Worm (Caenorhabditis elegans) whole organism, L3 larva: ENCODE results near the gene npp-26.

ENCODE experiments used
- R02D3.7 ChIP-seq: fragments of 150-350 bp; optimal IDR thresholded peaks from 2 replicates; lab custom pipeline; 2014; ENCODE audit warnings: missing biosample characterization, missing genetic modification characterization
- ZK546.5 ChIP-seq: sonication (generic microtip); optimal IDR thresholded peaks from 2 replicates; lab custom pipeline; 2017; ENCODE audit warnings: missing biosample characterization, missing genetic modification characterization
- aly-2 ChIP-seq: fragments of 150-350 bp; optimal IDR thresholded peaks from 2 replicates; lab custom pipeline; 2014; ENCODE audit warnings: missing biosample characterization, missing genetic modification characterization
- ceh-16 ChIP-seq: sonication (generic microtip); optimal IDR thresholded peaks from 2 replicates; lab custom pipeline; 2017; ENCODE audit warnings: missing biosample characterization, missing genetic modification characterization
- ceh-28 ChIP-seq: fragments of 150-350 bp; optimal IDR thresholded peaks from 2 replicates; lab custom pipeline; 2014; ENCODE audit warnings: missing biosample characterization, missing genetic modification reagents, missing genetic modification characterization
- daf-12 ChIP-seq: fragments of 150-350 bp; optimal IDR thresholded peaks from 2 replicates; lab custom pipeline; 2014; ENCODE audit warnings: missing biosample characterization, missing genetic modification reagents, missing genetic modification characterization
- egl-27 ChIP-seq: sonication (generic microtip); optimal IDR thresholded peaks from 4 replicates; lab custom pipeline; 2017; ENCODE audit warnings: missing biosample characterization, missing genetic modification reagents, missing genetic modification characterization
- egl-5 ChIP-seq: fragments of 150-350 bp; optimal IDR thresholded peaks from 2 replicates; lab custom pipeline; 2017; ENCODE audit warnings: missing biosample characterization, missing genetic modification reagents, missing genetic modification characterization, inconsistent platforms
- elt-1 ChIP-seq: fragments of 150-350 bp; optimal IDR thresholded peaks from 2 replicates; lab custom pipeline; 2014; ENCODE audit warnings: missing biosample characterization, missing genetic modification characterization
- elt-3 ChIP-seq, 3 experiments: fragments of 150-350 bp in 1 of 3; sonication (generic microtip) in 2 of 3; optimal IDR thresholded peaks; 2 replicates in 2 of 3; 4 replicates in 1 of 3; lab custom pipeline; 2014 to 2017; ENCODE audit warnings: missing biosample characterization in 3 of 3, missing genetic modification characterization in 3 of 3
- eor-1 ChIP-seq, 2 experiments: fragments of 150-350 bp; optimal IDR thresholded peaks; 2 replicates each; lab custom pipeline; 2014 to 2018; ENCODE audit warnings: missing biosample characterization in 2 of 2, missing genetic modification characterization in 2 of 2
- fkh-10 ChIP-seq: sonication (generic microtip); optimal IDR thresholded peaks from 2 replicates; lab custom pipeline; 2017; ENCODE audit warnings: missing biosample characterization, missing genetic modification reagents, missing genetic modification characterization
- hmg-11 ChIP-seq: sonication (generic microtip); optimal IDR thresholded peaks from 2 replicates; lab custom pipeline; 2016; ENCODE audit warnings: missing genetic modification characterization, missing compliant biosample characterization
- jun-1 ChIP-seq: fragments of 150-350 bp; optimal IDR thresholded peaks from 2 replicates; lab custom pipeline; 2014; ENCODE audit warnings: missing biosample characterization, missing genetic modification reagents, missing genetic modification characterization
- lin-15B ChIP-seq: fragments of 150-350 bp; optimal IDR thresholded peaks from 2 replicates; lab custom pipeline; 2014; ENCODE audit warnings: missing biosample characterization, missing genetic modification characterization
- lin-39 ChIP-seq: fragments of 150-350 bp; optimal IDR thresholded peaks from 2 replicates; lab custom pipeline; 2018; ENCODE audit warnings: missing biosample characterization, missing genetic modification reagents, missing genetic modification characterization
- lsy-12 ChIP-seq: sonication (generic microtip); optimal IDR thresholded peaks from 2 replicates; lab custom pipeline; 2016; ENCODE audit warnings: mild to moderate bottlenecking, missing genetic modification characterization, missing compliant biosample characterization
- mdl-1 ChIP-seq: fragments of 150-350 bp; optimal IDR thresholded peaks from 2 replicates; lab custom pipeline; 2014; ENCODE audit warnings: missing biosample characterization, missing genetic modification characterization
- mml-1 ChIP-seq: fragments of 150-350 bp; sonication (generic microtip); optimal IDR thresholded peaks from 3 replicates; lab custom pipeline; 2014; ENCODE audit warnings: missing biosample characterization, missing genetic modification characterization
- nfya-1 ChIP-seq: sonication (generic microtip); optimal IDR thresholded peaks from 2 replicates; lab custom pipeline; 2017; ENCODE audit warnings: missing genetic modification characterization, mild to moderate bottlenecking, missing compliant biosample characterization, antibody characterized with exemption, moderate library complexity; ENCODE audit not compliant: insufficient read depth
- nhr-23 ChIP-seq: fragments of 150-350 bp; optimal IDR thresholded peaks from 2 replicates; lab custom pipeline; 2014; ENCODE audit warnings: missing biosample characterization, missing genetic modification reagents, missing genetic modification characterization
- nhr-237 ChIP-seq: fragments of 150-350 bp; optimal IDR thresholded peaks from 2 replicates; lab custom pipeline; 2014; ENCODE audit warnings: missing biosample characterization, missing genetic modification characterization
- nhr-25 ChIP-seq: sonication (generic microtip); optimal IDR thresholded peaks from 2 replicates; lab custom pipeline; 2017; ENCODE audit warnings: missing biosample characterization, missing genetic modification characterization
- nhr-28 ChIP-seq: fragments of 150-350 bp; optimal IDR thresholded peaks from 2 replicates; lab custom pipeline; 2014; ENCODE audit warnings: missing biosample characterization, missing genetic modification characterization
- nhr-43 ChIP-seq: sonication (generic microtip); optimal IDR thresholded peaks from 2 replicates; lab custom pipeline; 2016; ENCODE audit warnings: mild to moderate bottlenecking, missing genetic modification characterization, missing compliant biosample characterization; ENCODE audit not compliant: poor library complexity, severe bottlenecking
- nhr-67 ChIP-seq: fragments of 150-350 bp; optimal IDR thresholded peaks from 2 replicates; lab custom pipeline; 2014; ENCODE audit warnings: missing biosample characterization, missing genetic modification characterization
- nhr-77 ChIP-seq: fragments of 150-350 bp; optimal IDR thresholded peaks from 2 replicates; lab custom pipeline; 2014; ENCODE audit warnings: missing biosample characterization, missing genetic modification characterization
- pha-4 ChIP-seq: fragments of 150-350 bp; optimal IDR thresholded peaks from 2 replicates; lab custom pipeline; 2014; ENCODE audit warnings: missing biosample characterization, missing genetic modification reagents, missing genetic modification characterization
- pqm-1 ChIP-seq: fragments of 150-350 bp; optimal IDR thresholded peaks from 2 replicates; lab custom pipeline; 2017; ENCODE audit warnings: missing biosample characterization, missing genetic modification characterization, inconsistent platforms
- skn-1 ChIP-seq: fragments of 150-350 bp; optimal IDR thresholded peaks from 2 replicates; lab custom pipeline; 2014; ENCODE audit warnings: missing biosample characterization, missing genetic modification characterization
- unc-39 ChIP-seq: sonication (generic microtip); optimal IDR thresholded peaks from 4 replicates; lab custom pipeline; 2017; ENCODE audit warnings: missing biosample characterization, missing genetic modification characterization
- unc-62 ChIP-seq: fragments of 150-350 bp; sonication (generic microtip); optimal IDR thresholded peaks from 4 replicates; lab custom pipeline; 2014; ENCODE audit warnings: missing biosample characterization, missing genetic modification reagents, missing genetic modification characterization
- zag-1 ChIP-seq: fragments of 150-350 bp; optimal IDR thresholded peaks from 2 replicates; lab custom pipeline; 2014; ENCODE audit warnings: missing biosample characterization, missing genetic modification characterization
- ztf-11 ChIP-seq: fragments of 150-350 bp; optimal IDR thresholded peaks from 2 replicates; lab custom pipeline; 2014; ENCODE audit warnings: missing biosample characterization, missing genetic modification characterization

npp-26 gene

DNA sequence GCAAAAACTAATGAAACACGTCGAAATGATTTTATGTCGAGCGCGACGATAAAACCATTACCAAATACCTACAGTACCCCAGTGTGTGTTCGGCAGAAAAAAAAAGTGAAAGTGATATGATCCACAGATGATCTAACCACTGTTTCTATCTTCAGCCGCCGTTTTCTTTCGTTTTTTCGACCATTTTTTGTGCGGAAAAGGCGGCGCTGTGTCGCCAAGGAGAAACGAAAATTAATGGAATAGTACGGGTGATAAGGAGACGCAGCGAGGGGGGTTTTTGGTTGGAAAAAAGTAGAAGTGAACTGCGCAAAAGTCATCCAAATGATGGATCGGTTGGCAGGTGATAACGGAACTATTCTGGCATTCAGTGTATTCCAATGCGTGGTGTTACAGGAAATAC, 30.6 kb downstream of the npp-26 start:
- no peak for TF ChIP-seq hmg-11 (tag; lab: Kevin White, UChicago)
- no peak for TF ChIP-seq nfya-1 (tag; lab: Kevin White, UChicago)
- no peak for TF ChIP-seq zag-1 (tag; lab: Kevin White, UChicago)
- TF ChIP-seq jun-1: no peak
- TF ChIP-seq skn-1 (tag; lab: Kevin White, UChicago): no peak
- no peak for TF ChIP-seq pqm-1
- no peak for TF ChIP-seq aly-2 (tag; lab: Kevin White, UChicago)
- no peak for TF ChIP-seq elt-1 (tag; lab: Kevin White, UChicago)
- TF ChIP-seq nhr-25: no peak
- TF ChIP-seq unc-62 (GFP tag; lab: Kevin White, UChicago): no peak
- TF ChIP-seq mdl-1 (tag; lab: Kevin White, UChicago): no peak
- TF ChIP-seq, all 47 proteins: peak for 0

- TF ChIP-seq nhr-23 (tag; lab: Kevin White, UChicago): peak; percentile 6
- TF ChIP-seq lin-15B (tag; lab: Kevin White, UChicago): peak; percentile 57
- TF ChIP-seq nhr-28 (tag; lab: Kevin White, UChicago): no peak
- TF ChIP-seq nfya-1 (tag; lab: Kevin White, UChicago): peak; percentile 31
- TF ChIP-seq hmg-11 (tag; lab: Kevin White, UChicago): peak; percentile 32
- peak; percentile 19 for TF ChIP-seq nhr-25
- TF ChIP-seq ceh-28 (tag; lab: Kevin White, UChicago): peak; percentile 80
- TF ChIP-seq nhr-67 (tag; lab: Kevin White, UChicago): no peak
- peak; percentile 11 for TF ChIP-seq nhr-77 (tag; lab: Kevin White, UChicago)
These were observed 34.6 kb downstream of the npp-26 start, which contains the start of gene eor-1 for ce11 chrIV:4799114-4799513. Gene eor-1, minus strand, starts transcription at chrIV:4799178.

DNA sequence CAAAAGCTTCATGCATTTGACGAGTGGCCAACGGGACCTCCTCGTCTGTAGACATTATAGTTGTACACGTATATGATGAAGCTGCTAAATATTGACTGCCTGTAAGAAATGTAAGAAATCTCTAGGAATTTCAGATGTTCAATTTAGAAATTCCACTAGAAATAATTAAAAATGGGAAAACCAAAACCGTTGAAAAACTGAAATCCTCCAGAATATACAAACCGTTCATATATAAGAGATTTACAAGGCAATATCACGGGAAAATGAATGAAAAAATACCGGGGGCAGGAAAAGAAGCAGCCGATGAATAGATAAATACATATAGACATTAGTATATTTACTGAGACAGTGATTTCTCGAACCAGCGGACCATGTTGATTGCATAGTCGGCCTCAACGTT, 38.0 kb downstream of the npp-26 start, which contains the start of gene dpf-7:
Gene dpf-7, minus strand, starts transcription at position 101 of the 400 bp plus-strand sequence.
- TF ChIP-seq nhr-23 (tag; lab: Kevin White, UChicago) (no peak), fkh-10 (GFP tag; lab: Kevin White, UChicago) (no peak), zag-1 (tag; lab: Kevin White, UChicago) (no peak), ztf-11 (tag; lab: Kevin White, UChicago) (no peak), daf-12 (tag; lab: Kevin White, UChicago) (no peak), mdl-1 (tag; lab: Kevin White, UChicago) (no peak), egl-27 (tag; lab: Kevin White, UChicago) (no peak), eor-1 (tag; optimal IDR thresholded peaks at IDR 0.05; lab: Kevin White, UChicago) (no peak), R02D3.7 (tag; lab: Kevin White, UChicago) (no peak), ceh-16 (tag; lab: Kevin White, UChicago) (no peak), ZK546.5 (no peak), pha-4 (tag; lab: Kevin White, UChicago) (no peak), nhr-237 (tag; lab: Kevin White, UChicago) (no peak), unc-62 (GFP tag; lab: Kevin White, UChicago) (no peak), elt-3 (tag; optimal IDR thresholded peaks at IDR 0.05; lab: Kevin White, UChicago) (no peak), mml-1 (tag; lab: Kevin White, UChicago) (no peak), hmg-11 (tag; lab: Kevin White, UChicago) (no peak), egl-5 (no peak)

ce11 chrIV:4806486-4806885, 42.0 kb downstream of the npp-26 start, which contains the start of gene dpf-5:
Gene dpf-5, minus strand, starts transcription at chrIV:4806586.
- TF ChIP-seq elt-3 (tag; optimal IDR thresholded peaks at IDR 0.05; lab: Kevin White, UChicago) (no peak), lin-39 (tag; lab: Kevin White, UChicago) (no peak), aly-2 (tag; lab: Kevin White, UChicago) (no peak), nhr-67 (tag; lab: Kevin White, UChicago) (no peak), unc-39 (no peak), egl-5 (no peak), elt-1 (tag; lab: Kevin White, UChicago) (no peak), nhr-23 (tag; lab: Kevin White, UChicago) (no peak), nhr-43 (tag; lab: Kevin White, UChicago) (no peak), nhr-77 (tag; lab: Kevin White, UChicago) (no peak), lsy-12 (tag; lab: Kevin White, UChicago) (no peak)
